Worm (Caenorhabditis elegans) whole organism, young adult: ENCODE measurements around the gene T20G5.13.

Source experiments
- F23B12.7 ChIP-seq: sonication (generic microtip); optimal IDR thresholded peaks from 2 replicates; lab custom pipeline; 2017; ENCODE audit warnings: missing genetic modification characterization, mild to moderate bottlenecking, missing compliant biosample characterization, antibody characterized with exemption, moderate library complexity; ENCODE audit not compliant: insufficient read depth
- ceh-27 ChIP-seq: fragments of 200-800 bp; sonication (Bioruptor generic); optimal IDR thresholded peaks from 2 replicates; lab custom pipeline; 2018; ENCODE audit warnings: mild to moderate bottlenecking, missing genetic modification characterization, moderate library complexity, missing compliant biosample characterization
- ceh-58 ChIP-seq: fragments of 200-800 bp; sonication (Bioruptor generic); IDR thresholded peaks from 2 replicates; pipeline ENCODE4 v1.3.6; 2022; ENCODE audit warnings: missing genetic modification characterization, missing compliant biosample characterization
- dpff-1 ChIP-seq: sonication (generic microtip); optimal IDR thresholded peaks from 2 replicates; lab custom pipeline; 2017; ENCODE audit warnings: mild to moderate bottlenecking, missing genetic modification characterization, missing compliant biosample characterization
- dpl-1 ChIP-seq: fragments of 150-350 bp; optimal IDR thresholded peaks from 2 replicates; lab custom pipeline; 2014; ENCODE audit warnings: missing biosample characterization, missing genetic modification reagents, missing genetic modification characterization
- let-526 ChIP-seq: fragments of 200-800 bp; sonication (Bioruptor generic); IDR thresholded peaks from 2 replicates; pipeline ENCODE4 v1.3.6; 2022; ENCODE audit warnings: missing genetic modification reagents, missing genetic modification characterization, missing compliant biosample characterization
- nfya-1 ChIP-seq: sonication (generic microtip); optimal IDR thresholded peaks from 2 replicates; lab custom pipeline; 2017; ENCODE audit warnings: antibody characterized with exemption, missing compliant biosample characterization, missing genetic modification characterization, borderline replicate concordance; ENCODE audit not compliant: insufficient read depth
- snpc-4 ChIP-seq, 5 experiments: fragments of 150-350 bp in 1 of 5; sonication (generic microtip) in 4 of 5; optimal IDR thresholded peaks; 2 replicates each; lab custom pipeline; 2014 to 2018; ENCODE audit warnings: missing genetic modification characterization in 5 of 5, missing biosample characterization in 3 of 5, antibody characterized with exemption in 2 of 5, mild to moderate bottlenecking in 2 of 5, missing compliant biosample characterization in 2 of 5, missing genotype in 2 of 5, moderate library complexity in 2 of 5, missing genetic modification reagents in 1 of 5

- TF ChIP-seq ceh-27 (GFP tag; lab: Kevin White, UChicago) (no peak), F23B12.7 (tag; lab: Kevin White, UChicago) (no peak), snpc-4 (GFP tag; optimal IDR thresholded peaks at IDR 0.05; lab: Kevin White, UChicago) (no peak), snpc-4 (tag; optimal IDR thresholded peaks at IDR 0.05; lab: Kevin White, UChicago) (no peak), dpff-1 (tag; lab: Kevin White, UChicago) (no peak), ceh-58 (no peak), let-526 (GFP tag; lab: Robert Waterston, UW) (no peak), nfya-1 (tag; lab: Kevin White, UChicago) (no peak), dpl-1 (GFP tag; lab: Kevin White, UChicago) (no peak)
These were observed 23.1 kb downstream of the T20G5.13 start for ce11 chrIII:10178023-10178422.
